Worm (Caenorhabditis elegans): ENCODE data around the gene F35A5.1.

- TF ChIP-seq med-1 (GFP tag; optimal IDR thresholded peaks at IDR 0.05; ENCODE audit: insufficient read depth): no peak
- TF ChIP-seq flt-1 (GFP tag; IDR thresholded peaks at IDR 0.05): no peak
- TF ChIP-seq ztf-23 (GFP tag; IDR thresholded peaks at IDR 0.05): no peak
- TF ChIP-seq ref-1 (GFP tag; conservative IDR thresholded peaks at IDR 0.05): no peak
- 0 out of 2 replicates have a peak, but pooled peaks have one; percentile 44 for TF ChIP-seq tab-1 (GFP tag; IDR thresholded peaks at IDR 0.05)
- TF ChIP-seq cog-1 (tag; optimal IDR thresholded peaks at IDR 0.05): no peak
- TF ChIP-seq klf-2 (GFP tag; conservative IDR thresholded peaks at IDR 0.05): no peak
Observed at ce11 chrX:3759820-3760219, 47.4 kb upstream of the F35A5.1 start.

Measured in whole organism, midembryonic.